Worm (Caenorhabditis elegans) whole organism, mixed stage, embryonic: ENCODE data around the gene srj-6.

Experiments
- ceh-39 ChIP-seq: fragments of 150-350 bp; optimal IDR thresholded peaks from 2 replicates; lab custom pipeline; 2014; ENCODE audit warnings: missing biosample characterization, missing genetic modification characterization
- flh-1 ChIP-seq: fragments of 200-800 bp; sonication (Bioruptor generic); optimal IDR thresholded peaks from 2 replicates; lab custom pipeline; 2018; ENCODE audit warnings: mild to moderate bottlenecking, missing genetic modification characterization, moderate library complexity, missing compliant biosample characterization
- nhr-237 ChIP-seq: fragments of 150-350 bp; optimal IDR thresholded peaks from 2 replicates; lab custom pipeline; 2014; ENCODE audit warnings: missing biosample characterization, missing genetic modification characterization

DNA sequence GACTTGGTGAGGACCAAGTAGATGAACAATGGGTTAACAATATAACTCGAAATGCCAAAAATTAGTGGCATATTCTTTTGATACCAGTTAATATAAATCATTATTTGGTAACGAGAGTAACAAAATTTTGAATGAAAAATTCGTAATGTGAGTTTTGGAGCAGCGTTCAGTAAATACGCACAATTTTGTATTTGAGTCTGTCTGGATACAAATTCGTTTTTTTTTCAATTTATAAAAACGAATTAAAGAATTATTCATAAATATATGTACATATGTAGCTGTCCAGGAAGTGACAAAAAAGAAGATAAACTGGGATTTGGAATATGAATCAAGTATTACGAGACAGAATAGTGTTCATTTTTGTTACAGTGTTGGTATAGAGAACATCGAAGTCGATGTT lies 1.4 kb downstream of the srj-6 start, which contains the start of gene srj-5:
- no peak for TF ChIP-seq ceh-39 (tag; lab: Kevin White, UChicago)
- TF ChIP-seq flh-1 (GFP tag; lab: Kevin White, UChicago), result no peak
- TF ChIP-seq nhr-237 (tag; lab: Kevin White, UChicago), result no peak
